Fruit fly (Drosophila melanogaster) whole organism, pupa: Measurements from ENCODE around the gene Tre1.
A peak's percentile ranks its signal among the peaks of the same experiment; 100 is the strongest.

Experiments used
- CG10348 ChIP-seq: fragments of 200-800 bp; sonication (Bioruptor generic); IDR thresholded peaks from 2 replicates; pipeline ENCODE4 v1.3.6; 2022; ENCODE audit warnings: missing biosample characterization, missing genetic modification characterization
- CG12605 ChIP-seq: fragments of 200-800 bp; sonication (Bioruptor generic); IDR thresholded peaks from 2 replicates; pipeline ENCODE4 v1.3.6; 2022; ENCODE audit warnings: missing biosample characterization, missing genetic modification characterization
- CG13204 ChIP-seq: fragments of 200-800 bp; sonication (Bioruptor generic); optimal IDR thresholded peaks from 2 replicates; lab custom pipeline; 2018; ENCODE audit warnings: missing biosample characterization, mild to moderate bottlenecking, missing genetic modification characterization, moderate library complexity
- CG14655 ChIP-seq: fragments of 200-800 bp; sonication (Bioruptor generic); optimal IDR thresholded peaks from 3 replicates; lab custom pipeline; 2017; ENCODE audit warnings: mild to moderate bottlenecking, missing biosample characterization, missing genetic modification reagents, missing genetic modification characterization
- CG15710 ChIP-seq: fragments of 200-800 bp; sonication (Bioruptor generic); optimal IDR thresholded peaks from 2 replicates; lab custom pipeline; 2018; ENCODE audit warnings: missing biosample characterization, mild to moderate bottlenecking, missing genetic modification characterization, moderate library complexity
- CG17806 ChIP-seq: fragments of 200-800 bp; sonication (Bioruptor generic); optimal IDR thresholded peaks from 2 replicates; lab custom pipeline; 2018; ENCODE audit warnings: missing biosample characterization, mild to moderate bottlenecking, missing genetic modification characterization, moderate library complexity
- CG32121 ChIP-seq: fragments of 200-800 bp; sonication (Bioruptor generic); IDR thresholded peaks from 2 replicates; pipeline ENCODE4 v1.3.6; 2022; ENCODE audit warnings: missing biosample characterization, missing genetic modification characterization
- CG34367 ChIP-seq: fragments of 200-800 bp; sonication (Bioruptor generic); optimal IDR thresholded peaks from 2 replicates; lab custom pipeline; 2018; ENCODE audit warnings: missing biosample characterization, mild to moderate bottlenecking, missing genetic modification characterization
- CG4496 ChIP-seq: fragments of 200-800 bp; sonication (Bioruptor generic); IDR thresholded peaks from 3 replicates; pipeline ENCODE4 v1.3.6; 2022; ENCODE audit warnings: missing biosample characterization, missing genetic modification characterization
- CG8159 ChIP-seq: fragments of 200-800 bp; sonication (Bioruptor generic); optimal IDR thresholded peaks from 3 replicates; lab custom pipeline; 2018; ENCODE audit warnings: missing biosample characterization, mild to moderate bottlenecking, missing genetic modification characterization, moderate library complexity
- CG8301 ChIP-seq: fragments of 200-800 bp; sonication (Bioruptor generic); optimal IDR thresholded peaks from 2 replicates; lab custom pipeline; 2018; ENCODE audit warnings: missing biosample characterization, mild to moderate bottlenecking, missing genetic modification characterization
- CG9948 ChIP-seq: fragments of 200-800 bp; sonication (Bioruptor generic); optimal IDR thresholded peaks from 2 replicates; lab custom pipeline; 2018; ENCODE audit warnings: missing biosample characterization, mild to moderate bottlenecking, missing genetic modification characterization, moderate library complexity
- D1 ChIP-seq: fragments of 200-800 bp; sonication (Bioruptor generic); optimal IDR thresholded peaks from 2 replicates; lab custom pipeline; 2018; ENCODE audit warnings: missing biosample characterization, mild to moderate bottlenecking, missing genetic modification characterization, moderate library complexity
- EcR ChIP-seq: fragments of 200-800 bp; sonication (Bioruptor generic); optimal IDR thresholded peaks from 3 replicates; lab custom pipeline; 2019; ENCODE audit warnings: missing biosample characterization, missing genetic modification characterization, mild to moderate bottlenecking, moderate library complexity, missing genetic modification reagents
- Ets98B ChIP-seq: fragments of 200-800 bp; sonication (Bioruptor generic); IDR thresholded peaks from 2 replicates; pipeline ENCODE4 v1.3.6; 2022; ENCODE audit warnings: missing biosample characterization, missing genetic modification characterization
- Pif1A ChIP-seq: fragments of 200-800 bp; sonication (Bioruptor generic); optimal IDR thresholded peaks from 3 replicates; lab custom pipeline; 2016; ENCODE audit warnings: missing biosample characterization, missing genetic modification characterization
- Pif1B ChIP-seq: fragments of 200-800 bp; sonication (Bioruptor generic); optimal IDR thresholded peaks from 3 replicates; lab custom pipeline; 2016; ENCODE audit warnings: missing biosample characterization, missing genetic modification characterization
- Snoo ChIP-seq: fragments of 200-800 bp; sonication (Bioruptor generic); optimal IDR thresholded peaks from 3 replicates; lab custom pipeline; 2017; ENCODE audit warnings: missing biosample characterization, mild to moderate bottlenecking, missing genetic modification characterization, inconsistent platforms
- fd96Ca ChIP-seq: fragments of 200-800 bp; sonication (Bioruptor generic); IDR thresholded peaks from 3 replicates; pipeline ENCODE4 v1.3.6; 2022; ENCODE audit warnings: missing biosample characterization, missing genetic modification characterization
- gl ChIP-seq: fragments of 200-800 bp; sonication (Bioruptor generic); optimal IDR thresholded peaks from 2 replicates; lab custom pipeline; 2018; ENCODE audit warnings: missing biosample characterization, mild to moderate bottlenecking, missing genetic modification characterization
- rn ChIP-seq: fragments of 200-800 bp; sonication (Bioruptor generic); IDR thresholded peaks from 2 replicates; pipeline ENCODE4 v1.3.6; 2022; ENCODE audit warnings: missing biosample characterization, missing genetic modification characterization

Tre1 gene

dm6 chrX:5699824-5700498 lies 20.2 kb upstream of the Tre1 start:
- peak; percentile 26; the same call in 1 of the 2 replicates for TF ChIP-seq CG32121
- TF ChIP-seq CG8301 (tag; lab: Kevin White, UChicago), result peak; percentile 65
- TF ChIP-seq Pif1B, result peak; percentile 55
- TF ChIP-seq CG14655 (GFP tag; lab: Kevin White, UChicago), result peak; percentile 54
- no peak for TF ChIP-seq D1 (tag; lab: Kevin White, UChicago)
- TF ChIP-seq CG4496 (GFP tag; lab: Robert Waterston, UW), result no peak; the same call in 2 of the 3 replicates
- peak; percentile 70 for TF ChIP-seq CG8159 (tag; lab: Kevin White, UChicago)
- TF ChIP-seq CG10348 (GFP tag; lab: Robert Waterston, UW), result no peak
- peak; percentile 62 for TF ChIP-seq CG17806 (tag; lab: Kevin White, UChicago)
- TF ChIP-seq rn, result 0 out of 2 replicates have a peak, but pooled peaks have one; percentile 30
- 0 out of 2 replicates have a peak, but pooled peaks have one; percentile 31 for TF ChIP-seq Ets98B (GFP tag; lab: Robert Waterston, UW)
- peak; percentile 15 for TF ChIP-seq CG34367
- TF ChIP-seq CG13204 (GFP tag; lab: Kevin White, UChicago), result no peak
- TF ChIP-seq Pif1A, result peak; percentile 60
- no peak for TF ChIP-seq fd96Ca
- TF ChIP-seq CG15710, result peak; percentile 59
- 0 out of 2 replicates have a peak, but pooled peaks have one; percentile 11 for TF ChIP-seq CG12605 (GFP tag; lab: Robert Waterston, UW)
- TF ChIP-seq EcR (GFP tag; lab: Kevin White, UChicago), result no peak
- TF ChIP-seq CG9948 (tag; lab: Kevin White, UChicago), result peak; percentile 53
- TF ChIP-seq Snoo (tag; lab: Kevin White, UChicago), result peak; percentile 40
- TF ChIP-seq gl (tag; lab: Kevin White, UChicago), result no peak

- TF ChIP-seq fd96Ca, result 0 out of 3 replicates have a peak, but pooled peaks have one; percentile 45
- TF ChIP-seq Ets98B (GFP tag; lab: Robert Waterston, UW), result peak; percentile 52
- no peak for TF ChIP-seq CG13204 (GFP tag; lab: Kevin White, UChicago)
- TF ChIP-seq CG12605 (GFP tag; lab: Robert Waterston, UW), result peak; percentile 51; the same call in 1 of the 2 replicates
- TF ChIP-seq Pif1B, result no peak
- TF ChIP-seq CG17806 (tag; lab: Kevin White, UChicago), result peak; percentile 73
- TF ChIP-seq CG8159 (tag; lab: Kevin White, UChicago), result peak; percentile 84
- peak; percentile 34 for TF ChIP-seq D1 (tag; lab: Kevin White, UChicago)
- TF ChIP-seq rn, result 0 out of 2 replicates have a peak, but pooled peaks have one; percentile 17
- TF ChIP-seq Snoo (tag; lab: Kevin White, UChicago), result peak; percentile 76
- TF ChIP-seq CG9948 (tag; lab: Kevin White, UChicago), result peak; percentile 67
- no peak for TF ChIP-seq EcR (GFP tag; lab: Kevin White, UChicago)
- TF ChIP-seq CG32121, result peak; percentile 77
- TF ChIP-seq CG14655 (GFP tag; lab: Kevin White, UChicago), result peak; percentile 79
- TF ChIP-seq CG4496 (GFP tag; lab: Robert Waterston, UW), result peak; percentile 72
- peak; percentile 52 for TF ChIP-seq CG34367
- TF ChIP-seq CG10348 (GFP tag; lab: Robert Waterston, UW), result no peak
- peak; percentile 73 for TF ChIP-seq Pif1A
- TF ChIP-seq CG15710, result peak; percentile 78
- TF ChIP-seq CG8301 (tag; lab: Kevin White, UChicago), result peak; percentile 74
- peak; percentile 39 for TF ChIP-seq gl (tag; lab: Kevin White, UChicago)
Observed at dm6 chrX:5698087-5698727, 18.4 kb upstream of the Tre1 start, which contains the start of gene AdamTS-B. Gene AdamTS-B, plus strand, starts transcription at chrX:5698557.

- TF ChIP-seq fd96Ca (peak; percentile 98), gl (tag; lab: Kevin White, UChicago) (peak; percentile 89), CG9948 (tag; lab: Kevin White, UChicago) (peak; percentile 86), CG14655 (GFP tag; lab: Kevin White, UChicago) (peak; percentile 96), CG15710 (peak; percentile 95), CG13204 (GFP tag; lab: Kevin White, UChicago) (peak; percentile 95), CG17806 (tag; lab: Kevin White, UChicago) (peak; percentile 92), Pif1A (peak; percentile 98), CG10348 (GFP tag; lab: Robert Waterston, UW) (peak; percentile 79), rn (peak; percentile 94), CG32121 (peak; percentile 92), D1 (tag; lab: Kevin White, UChicago) (peak; percentile 27), CG34367 (peak; percentile 92), EcR (GFP tag; lab: Kevin White, UChicago) (no peak), Snoo (tag; lab: Kevin White, UChicago) (peak; percentile 98), CG4496 (GFP tag; lab: Robert Waterston, UW) (peak; percentile 98), CG12605 (GFP tag; lab: Robert Waterston, UW) (peak; percentile 95), Pif1B (peak; percentile 95), CG8159 (tag; lab: Kevin White, UChicago) (peak; percentile 94), Ets98B (GFP tag; lab: Robert Waterston, UW) (peak; percentile 97), CG8301 (tag; lab: Kevin White, UChicago) (peak; percentile 92)
- TF ChIP-seq, all 21 proteins: peak for 20
Observed at dm6 chrX:5696436-5697022, 16.8 kb upstream of the Tre1 start.

dm6 chrX:5695958-5696357 lies 16.2 kb upstream of the Tre1 start:
- TF ChIP-seq D1 (tag; lab: Kevin White, UChicago), result no peak
- no peak for TF ChIP-seq CG17806 (tag; lab: Kevin White, UChicago)
- no peak for TF ChIP-seq EcR (GFP tag; lab: Kevin White, UChicago)
- no peak for TF ChIP-seq CG4496 (GFP tag; lab: Robert Waterston, UW)
- TF ChIP-seq rn, result 0 out of 2 replicates have a peak, but pooled peaks have one; percentile 28
- no peak for TF ChIP-seq CG34367
- no peak for TF ChIP-seq CG32121
- TF ChIP-seq CG12605 (GFP tag; lab: Robert Waterston, UW), result no peak; the same call in 1 of the 2 replicates
- TF ChIP-seq CG13204 (GFP tag; lab: Kevin White, UChicago), result no peak
- TF ChIP-seq Snoo (tag; lab: Kevin White, UChicago), result no peak
- TF ChIP-seq Pif1B, result no peak
- TF ChIP-seq fd96Ca, result peak; percentile 4; the same call in 2 of the 3 replicates
- TF ChIP-seq gl (tag; lab: Kevin White, UChicago), result no peak
- TF ChIP-seq CG15710, result no peak
- TF ChIP-seq CG8159 (tag; lab: Kevin White, UChicago), result no peak
- no peak for TF ChIP-seq CG9948 (tag; lab: Kevin White, UChicago)
- TF ChIP-seq CG14655 (GFP tag; lab: Kevin White, UChicago), result peak; percentile 7
- TF ChIP-seq CG10348 (GFP tag; lab: Robert Waterston, UW), result no peak
- TF ChIP-seq Ets98B (GFP tag; lab: Robert Waterston, UW), result no peak
- no peak for TF ChIP-seq Pif1A
